Fruit fly (Drosophila melanogaster): ENCODE results near the gene CG14540.

DNA sequence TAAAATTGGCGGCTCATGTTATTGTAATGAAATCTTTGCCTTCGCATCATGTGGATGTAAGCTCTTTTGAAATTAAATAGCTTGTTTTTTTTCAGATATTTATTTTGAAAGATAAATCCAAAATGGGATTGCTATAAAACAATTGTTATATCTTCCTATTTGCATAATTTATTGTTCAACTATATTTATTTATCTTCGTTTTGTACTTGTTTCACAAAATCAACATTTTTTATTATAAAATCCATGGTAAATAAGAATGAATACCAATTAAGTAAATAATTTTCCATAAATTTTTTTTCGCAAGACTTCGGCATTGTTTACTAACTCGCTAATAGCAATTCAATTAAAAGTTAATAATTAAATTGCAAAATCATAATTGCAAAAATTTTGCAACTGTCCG, 36.5 kb upstream of the CG14540 start, which contains the start of gene CG14546:
- no peak for TF ChIP-seq CG4496 (GFP tag; IDR thresholded peaks at IDR 0.05)
- TF ChIP-seq Snoo (tag; optimal IDR thresholded peaks at IDR 0.05) = no peak
- TF ChIP-seq D1 (tag; optimal IDR thresholded peaks at IDR 0.05) = no peak
- TF ChIP-seq CG12605 (GFP tag; IDR thresholded peaks at IDR 0.05) = no peak
- TF ChIP-seq Pif1A (GFP tag; optimal IDR thresholded peaks at IDR 0.05) = no peak
- no peak for TF ChIP-seq CG14655 (GFP tag; optimal IDR thresholded peaks at IDR 0.05)
- TF ChIP-seq EcR (GFP tag; optimal IDR thresholded peaks at IDR 0.05) = no peak
- no peak for TF ChIP-seq CG32121 (GFP tag; IDR thresholded peaks at IDR 0.05)
- TF ChIP-seq Pif1B (GFP tag; optimal IDR thresholded peaks at IDR 0.05) = no peak
